Worm (Caenorhabditis elegans) whole organism, L3 larva: ENCODE results near the gene oac-56.

ENCODE experiments used
- ama-1 ChIP-seq: fragments of 150-350 bp; optimal IDR thresholded peaks from 2 replicates; lab custom pipeline; 2018
- fos-1 ChIP-seq: fragments of 150-350 bp; optimal IDR thresholded peaks from 2 replicates; lab custom pipeline; 2014; ENCODE audit warnings: missing biosample characterization, missing genetic modification characterization
- nhr-237 ChIP-seq: fragments of 150-350 bp; optimal IDR thresholded peaks from 2 replicates; lab custom pipeline; 2014; ENCODE audit warnings: missing biosample characterization, missing genetic modification characterization
- nhr-28 ChIP-seq: fragments of 150-350 bp; optimal IDR thresholded peaks from 2 replicates; lab custom pipeline; 2014; ENCODE audit warnings: missing biosample characterization, missing genetic modification characterization

DNA sequence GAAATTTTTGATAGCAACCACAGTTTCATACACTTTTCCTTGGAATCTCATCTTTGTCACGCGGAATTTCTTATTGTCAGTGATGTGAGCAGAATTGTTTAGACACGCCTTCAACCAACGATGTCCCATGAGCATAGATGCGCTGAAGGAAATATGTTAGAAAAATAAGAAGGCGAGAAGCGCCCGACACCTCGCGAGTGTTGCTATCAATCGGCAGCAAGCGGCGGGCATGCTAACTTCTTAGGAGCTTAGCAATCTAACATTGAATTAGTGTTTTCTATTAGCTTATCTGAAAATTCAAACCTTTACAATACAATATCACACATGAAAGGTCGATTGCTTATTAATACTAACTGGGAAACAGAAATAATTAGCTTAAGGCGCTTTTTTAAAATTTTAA is 14.8 kb downstream of the oac-56 start:
- TF ChIP-seq nhr-237 (no peak), ama-1 (lab: Kevin White, UChicago) (no peak), fos-1 (tag; lab: Kevin White, UChicago) (no peak), nhr-28 (no peak)
